Fruit fly (Drosophila melanogaster): ENCODE data around the gene Cyp6d5.

Gene Cyp6d5

DNA sequence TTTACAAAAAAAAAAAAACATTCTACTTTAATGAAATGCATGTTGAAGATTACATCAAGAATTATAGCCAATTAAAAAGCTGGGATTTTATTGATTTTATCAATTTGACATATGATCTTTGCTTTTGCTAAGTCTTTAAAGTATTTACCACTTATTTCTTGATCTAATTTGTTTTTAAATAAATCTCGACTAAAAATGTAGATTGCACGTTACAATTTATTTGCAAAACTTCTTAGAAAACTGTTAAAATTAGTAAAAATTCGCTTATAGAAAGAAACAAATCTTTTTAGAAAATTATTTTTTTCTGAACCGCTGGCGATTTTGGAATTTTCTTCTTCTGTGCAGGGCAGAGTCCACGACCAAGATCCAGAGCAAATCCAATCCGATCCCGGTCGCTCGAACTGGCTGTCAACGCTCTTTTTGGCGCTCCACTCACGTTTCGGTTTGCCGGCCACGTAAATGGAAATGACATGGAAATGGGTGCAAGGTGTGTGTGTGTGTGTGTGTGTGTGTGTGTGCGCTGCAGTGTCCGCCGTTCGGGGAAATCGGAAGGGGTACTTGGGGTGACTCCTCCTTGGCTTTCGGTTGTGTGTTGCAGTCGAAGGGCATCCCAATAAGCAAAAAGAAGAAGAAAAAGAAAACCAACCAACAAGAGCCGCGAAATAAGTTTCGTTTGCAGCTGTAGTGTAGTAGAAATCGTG is 26.7 kb upstream of the Cyp6d5 start (continued):
- no peak for TF ChIP-seq gcm (GFP tag; optimal IDR thresholded peaks at IDR 0.05)
- no peak for TF ChIP-seq Dp (GFP tag; optimal IDR thresholded peaks at IDR 0.05)
- peak in 1 of 2 experiments; percentile 89 for TF ChIP-seq Dfd (GFP tag; optimal IDR thresholded peaks at IDR 0.05)
- no peak for TF ChIP-seq MESR4 (GFP tag; optimal IDR thresholded peaks at IDR 0.05)
- TF ChIP-seq unpg (GFP tag; optimal IDR thresholded peaks at IDR 0.05), result peak; percentile 27
- no peak for TF ChIP-seq en (GFP tag; optimal IDR thresholded peaks at IDR 0.05)
- no peak for TF ChIP-seq Adf1 (GFP tag; IDR thresholded peaks at IDR 0.05)
- TF ChIP-seq slp2 (GFP tag; optimal IDR thresholded peaks at IDR 0.05), result no peak
- TF ChIP-seq ERR (GFP tag; optimal IDR thresholded peaks at IDR 0.05), result no peak
- TF ChIP-seq gfzf (GFP tag; optimal IDR thresholded peaks at IDR 0.05), result no peak
- TF ChIP-seq CG11093 (GFP tag; IDR thresholded peaks at IDR 0.05), result no peak
- TF ChIP-seq dati (GFP tag; IDR thresholded peaks at IDR 0.05), result no peak
- no peak for TF ChIP-seq CG9437 (GFP tag; optimal IDR thresholded peaks at IDR 0.05)
- TF ChIP-seq kni (GFP tag; optimal IDR thresholded peaks at IDR 0.05), result peak; percentile 39
- TF ChIP-seq CG31388 (GFP tag; optimal IDR thresholded peaks at IDR 0.05), result no peak
- no peak for TF ChIP-seq CG15073 (GFP tag; optimal IDR thresholded peaks at IDR 0.05)
- peak; percentile 28 for TF ChIP-seq tio (GFP tag; optimal IDR thresholded peaks at IDR 0.05)
- no peak for TF ChIP-seq pfk (GFP tag; optimal IDR thresholded peaks at IDR 0.05)
- TF ChIP-seq CG10462 (GFP tag; optimal IDR thresholded peaks at IDR 0.05), result no peak
- TF ChIP-seq exex (tag; optimal IDR thresholded peaks at IDR 0.05), result no peak
- TF ChIP-seq sug (tag; optimal IDR thresholded peaks at IDR 0.05), result no peak
- no peak for TF ChIP-seq CG6765 (GFP tag; optimal IDR thresholded peaks at IDR 0.05)
- TF ChIP-seq CG17361 (GFP tag; IDR thresholded peaks at IDR 0.05), result peak; percentile 48; the same call in 1 of the 3 replicates
- TF ChIP-seq CG31441 (GFP tag; IDR thresholded peaks at IDR 0.05), result peak; percentile 8; the same call in 1 of the 2 replicates
- no peak for TF ChIP-seq hth (optimal IDR thresholded peaks at IDR 0.05)
- no peak for TF ChIP-seq CG1024 (GFP tag; IDR thresholded peaks at IDR 0.05)
- TF ChIP-seq jumu (GFP tag; optimal IDR thresholded peaks at IDR 0.05), result no peak
- TF ChIP-seq Side (GFP tag; optimal IDR thresholded peaks at IDR 0.05), result no peak
- peak; percentile 12 for TF ChIP-seq lab (GFP tag; optimal IDR thresholded peaks at IDR 0.05)
- TF ChIP-seq CG7556 (GFP tag; optimal IDR thresholded peaks at IDR 0.05), result peak; percentile 27
- TF ChIP-seq CG7928 (GFP tag; optimal IDR thresholded peaks at IDR 0.05), result no peak
- TF ChIP-seq toy (GFP tag; IDR thresholded peaks at IDR 0.05), result no peak
- TF ChIP-seq Camta (GFP tag; optimal IDR thresholded peaks at IDR 0.05), result peak; percentile 32
- TF ChIP-seq CG4820 (GFP tag; optimal IDR thresholded peaks at IDR 0.05), result peak; percentile 12
- TF ChIP-seq ac (GFP tag; optimal IDR thresholded peaks at IDR 0.05), result no peak
- no peak for TF ChIP-seq PHDP (tag; optimal IDR thresholded peaks at IDR 0.05)
- TF ChIP-seq CG6683 (GFP tag; optimal IDR thresholded peaks at IDR 0.05), result no peak
- TF ChIP-seq CG16815 (GFP tag; optimal IDR thresholded peaks at IDR 0.05), result no peak
- TF ChIP-seq CG3281 (GFP tag; optimal IDR thresholded peaks at IDR 0.05), result no peak
- TF ChIP-seq CG17328 (GFP tag; IDR thresholded peaks at IDR 0.05), result 0 out of 2 replicates have a peak, but pooled peaks have one; percentile 43
- TF ChIP-seq trem (tag; optimal IDR thresholded peaks at IDR 0.05), result peak; percentile 4
- no peak for TF ChIP-seq CG34224 (GFP tag; IDR thresholded peaks at IDR 0.05; ENCODE audit: partially characterized antibody)
- peak; percentile 28; the same call in 1 of the 2 replicates for TF ChIP-seq ara (GFP tag; IDR thresholded peaks at IDR 0.05)
- TF ChIP-seq fd96Cb (tag; optimal IDR thresholded peaks at IDR 0.05), result peak; percentile 56
- TF ChIP-seq CG8924 (tag; optimal IDR thresholded peaks at IDR 0.05), result no peak
- 0 out of 2 replicates have a peak, but pooled peaks have one; percentile 17 for TF ChIP-seq ap (GFP tag; IDR thresholded peaks at IDR 0.05)
- TF ChIP-seq crc (GFP tag; optimal IDR thresholded peaks at IDR 0.05), result no peak
- TF ChIP-seq CG9876 (GFP tag; optimal IDR thresholded peaks at IDR 0.05), result no peak
- peak; percentile 65 for TF ChIP-seq CG17359 (tag; optimal IDR thresholded peaks at IDR 0.05)
- peak; percentile 16 for TF ChIP-seq CG15269 (tag; optimal IDR thresholded peaks at IDR 0.05)

Measured in whole organism, embryonic.